Worm (Caenorhabditis elegans) whole organism, young adult: ENCODE results near the gene T26C12.3.

ENCODE experiments used
- B0336.3 ChIP-seq: fragments of 200-800 bp; sonication (Bioruptor generic); IDR thresholded peaks from 2 replicates; pipeline ENCODE4 v1.3.6; 2022; ENCODE audit warnings: missing genetic modification characterization, missing compliant biosample characterization
- D2030.7 ChIP-seq: fragments of 200-800 bp; sonication (Bioruptor generic); IDR thresholded peaks from 2 replicates; pipeline ENCODE4 v1.3.6; 2022; ENCODE audit warnings: missing genetic modification reagents, missing genetic modification characterization, missing compliant biosample characterization
- F33H1.4 ChIP-seq: fragments of 200-800 bp; sonication (Bioruptor generic); IDR thresholded peaks from 2 replicates; pipeline ENCODE4 v1.3.6; 2022; ENCODE audit warnings: missing genetic modification reagents, missing genetic modification characterization, missing compliant biosample characterization
- F37B4.10 ChIP-seq: fragments of 200-800 bp; sonication (Bioruptor generic); IDR thresholded peaks from 2 replicates; pipeline ENCODE4 v1.3.6; 2022; ENCODE audit warnings: missing genetic modification characterization, missing compliant biosample characterization
- F55B11.4 ChIP-seq: sonication (generic microtip); optimal IDR thresholded peaks from 2 replicates; lab custom pipeline; 2016; ENCODE audit warnings: missing compliant biosample characterization, missing genetic modification characterization, borderline replicate concordance; ENCODE audit not compliant: insufficient read depth
- F57C9.4 ChIP-seq: sonication (generic microtip); optimal IDR thresholded peaks from 2 replicates; lab custom pipeline; 2017; ENCODE audit warnings: mild to moderate bottlenecking, missing genetic modification characterization, missing compliant biosample characterization
- K11D2.4 ChIP-seq: fragments of 200-800 bp; sonication (Bioruptor generic); IDR thresholded peaks from 2 replicates; pipeline ENCODE4 v1.3.6; 2022; ENCODE audit warnings: missing genetic modification reagents, missing genetic modification characterization, missing compliant biosample characterization
- K12H6.12 ChIP-seq: fragments of 200-800 bp; sonication (Bioruptor generic); optimal IDR thresholded peaks from 2 replicates; lab custom pipeline; 2018; ENCODE audit warnings: mild to moderate bottlenecking, missing genetic modification characterization, missing compliant biosample characterization
- Y53G8AR.9 ChIP-seq: fragments of 200-800 bp; sonication (Bioruptor generic); conservative IDR thresholded peaks from 2 replicates; pipeline ENCODE4 v1.3.6; 2022; ENCODE audit warnings: missing genetic modification reagents, missing genetic modification characterization, missing compliant biosample characterization
- atf-7 ChIP-seq: sonication (generic microtip); optimal IDR thresholded peaks from 2 replicates; lab custom pipeline; 2017; ENCODE audit warnings: mild to moderate bottlenecking, missing genetic modification characterization, missing compliant biosample characterization
- attf-6 ChIP-seq: fragments of 200-800 bp; sonication (Bioruptor generic); IDR thresholded peaks from 2 replicates; pipeline ENCODE4 v1.3.6; 2022; ENCODE audit warnings: missing genetic modification reagents, missing genetic modification characterization, missing compliant biosample characterization
- cebp-1 ChIP-seq, 2 experiments: fragments of 200-800 bp in 1 of 2; sonication (Bioruptor generic) in 1 of 2; sonication (generic microtip) in 1 of 2; IDR thresholded peaks in 1 of 2; optimal IDR thresholded peaks in 1 of 2; 2 replicates each; pipeline versions ENCODE4 v1.3.6 to Lab custom; 2017 to 2022; ENCODE audit warnings: missing compliant biosample characterization in 2 of 2, missing genetic modification characterization in 2 of 2, mild to moderate bottlenecking in 1 of 2, missing genetic modification reagents in 1 of 2, moderate library complexity in 1 of 2
- ceh-100 ChIP-seq: fragments of 200-800 bp; sonication (Bioruptor generic); IDR thresholded peaks from 2 replicates; pipeline ENCODE4 v1.3.6; 2022; ENCODE audit warnings: missing genetic modification reagents, missing genetic modification characterization, missing compliant biosample characterization
- ceh-27 ChIP-seq: fragments of 200-800 bp; sonication (Bioruptor generic); optimal IDR thresholded peaks from 2 replicates; lab custom pipeline; 2018; ENCODE audit warnings: mild to moderate bottlenecking, missing genetic modification characterization, moderate library complexity, missing compliant biosample characterization
- ceh-91 ChIP-seq: fragments of 200-800 bp; sonication (Bioruptor generic); IDR thresholded peaks from 2 replicates; pipeline ENCODE4 v1.3.6; 2022; ENCODE audit warnings: missing genetic modification reagents, missing genetic modification characterization, missing compliant biosample characterization
- efl-1 ChIP-seq: fragments of 150-350 bp; optimal IDR thresholded peaks from 2 replicates; lab custom pipeline; 2014; ENCODE audit warnings: missing biosample characterization, missing genetic modification reagents, missing genetic modification characterization
- egrh-3 ChIP-seq: fragments of 200-800 bp; sonication (Bioruptor generic); IDR thresholded peaks from 2 replicates; pipeline ENCODE4 v1.3.6; 2022; ENCODE audit warnings: missing genetic modification reagents, missing genetic modification characterization, missing compliant biosample characterization
- ekl-4 ChIP-seq: fragments of 200-800 bp; sonication (Bioruptor generic); IDR thresholded peaks from 2 replicates; pipeline ENCODE4 v1.3.6; 2022; ENCODE audit warnings: missing genetic modification reagents, missing genetic modification characterization, missing compliant biosample characterization
- gei-17 ChIP-seq: fragments of 200-800 bp; sonication (Bioruptor generic); optimal IDR thresholded peaks from 2 replicates; lab custom pipeline; 2018; ENCODE audit warnings: mild to moderate bottlenecking, missing genetic modification characterization, missing compliant biosample characterization
- him-1 ChIP-seq: sonication (generic microtip); optimal IDR thresholded peaks from 2 replicates; lab custom pipeline; 2016; ENCODE audit warnings: missing genotype, missing genetic modification reagents, missing genetic modification characterization, missing compliant biosample characterization
- let-607 ChIP-seq, 2 experiments: fragments of 200-800 bp in 1 of 2; sonication (Bioruptor generic) in 1 of 2; sonication (generic microtip) in 1 of 2; optimal IDR thresholded peaks; 2 replicates each; lab custom pipeline; 2016 to 2018; ENCODE audit warnings: mild to moderate bottlenecking in 2 of 2, missing compliant biosample characterization in 2 of 2, missing genetic modification characterization in 2 of 2, moderate library complexity in 2 of 2, missing genotype in 1 of 2
- lin-26 ChIP-seq: fragments of 200-800 bp; sonication (Bioruptor generic); IDR thresholded peaks from 2 replicates; pipeline ENCODE4 v1.3.6; 2022; ENCODE audit warnings: missing genetic modification reagents, missing genetic modification characterization, missing compliant biosample characterization
- lin-35 ChIP-seq, 3 experiments: fragments of 150-350 bp in 2 of 3; sonication (generic microtip) in 1 of 3; optimal IDR thresholded peaks; 2 replicates each; lab custom pipeline; 2014 to 2018; ENCODE audit warnings: missing biosample characterization in 3 of 3, missing genetic modification characterization in 3 of 3, missing genetic modification reagents in 3 of 3
- lin-40 ChIP-seq: sonication (generic microtip); optimal IDR thresholded peaks from 2 replicates; lab custom pipeline; 2016; ENCODE audit warnings: missing genetic modification characterization, mild to moderate bottlenecking, missing compliant biosample characterization, missing genotype, missing genetic modification reagents
- lin-54 ChIP-seq: fragments of 200-800 bp; sonication (Bioruptor generic); optimal IDR thresholded peaks from 2 replicates; lab custom pipeline; 2018; ENCODE audit warnings: mild to moderate bottlenecking, missing genetic modification characterization, missing compliant biosample characterization
- madf-3 ChIP-seq: fragments of 200-800 bp; sonication (Bioruptor generic); IDR thresholded peaks from 2 replicates; pipeline ENCODE4 v1.3.6; 2022; ENCODE audit warnings: missing genetic modification reagents, missing genetic modification characterization, missing compliant biosample characterization
- madf-6 ChIP-seq: fragments of 200-800 bp; sonication (Bioruptor generic); IDR thresholded peaks from 2 replicates; pipeline ENCODE4 v1.3.6; 2022; ENCODE audit warnings: missing genetic modification reagents, missing genetic modification characterization, missing compliant biosample characterization
- mcd-1 ChIP-seq: fragments of 200-800 bp; sonication (Bioruptor generic); IDR thresholded peaks from 2 replicates; pipeline ENCODE4 v1.3.6; 2022; ENCODE audit warnings: missing genetic modification reagents, missing genetic modification characterization, missing compliant biosample characterization
- mxl-1 ChIP-seq: sonication (generic microtip); optimal IDR thresholded peaks from 2 replicates; lab custom pipeline; 2016; ENCODE audit warnings: missing genetic modification characterization, missing compliant biosample characterization
- nfyb-1 ChIP-seq: fragments of 200-800 bp; sonication (Bioruptor generic); IDR thresholded peaks from 2 replicates; pipeline ENCODE4 v1.3.6; 2022; ENCODE audit warnings: missing genetic modification reagents, missing genetic modification characterization, missing compliant biosample characterization
- nhr-120 ChIP-seq: fragments of 200-800 bp; sonication (Bioruptor generic); IDR thresholded peaks from 2 replicates; pipeline ENCODE4 v1.3.6; 2022; ENCODE audit warnings: missing genetic modification characterization, missing compliant biosample characterization
- nhr-80 ChIP-seq: sonication (generic microtip); optimal IDR thresholded peaks from 2 replicates; lab custom pipeline; 2016; ENCODE audit warnings: missing genetic modification characterization, missing compliant biosample characterization
- nhr-90 ChIP-seq: sonication (generic microtip); optimal IDR thresholded peaks from 2 replicates; lab custom pipeline; 2016; ENCODE audit warnings: missing genotype, mild to moderate bottlenecking, missing genetic modification characterization, missing compliant biosample characterization
- pbrm-1 ChIP-seq: fragments of 200-800 bp; sonication (Bioruptor generic); IDR thresholded peaks from 2 replicates; pipeline ENCODE4 v1.3.6; 2022; ENCODE audit warnings: missing genetic modification reagents, missing genetic modification characterization, missing compliant biosample characterization
- snpc-4 ChIP-seq, 5 experiments: fragments of 150-350 bp in 1 of 5; sonication (generic microtip) in 4 of 5; optimal IDR thresholded peaks; 2 replicates each; lab custom pipeline; 2014 to 2018; ENCODE audit warnings: missing genetic modification characterization in 5 of 5, missing biosample characterization in 3 of 5, antibody characterized with exemption in 2 of 5, mild to moderate bottlenecking in 2 of 5, missing compliant biosample characterization in 2 of 5, missing genotype in 2 of 5, moderate library complexity in 2 of 5, missing genetic modification reagents in 1 of 5
- somi-1 ChIP-seq: fragments of 200-800 bp; sonication (Bioruptor generic); optimal IDR thresholded peaks from 2 replicates; lab custom pipeline; 2018; ENCODE audit warnings: mild to moderate bottlenecking, missing genetic modification characterization, missing compliant biosample characterization
- sptf-2 ChIP-seq: fragments of 200-800 bp; sonication (Bioruptor generic); optimal IDR thresholded peaks from 2 replicates; lab custom pipeline; 2018; ENCODE audit warnings: mild to moderate bottlenecking, missing genetic modification characterization, missing compliant biosample characterization
- tbx-9 ChIP-seq: sonication (generic microtip); optimal IDR thresholded peaks from 2 replicates; lab custom pipeline; 2016; ENCODE audit warnings: borderline replicate concordance, missing genetic modification characterization, inconsistent platforms, missing compliant biosample characterization
- tlf-1 ChIP-seq: fragments of 200-800 bp; sonication (Bioruptor generic); optimal IDR thresholded peaks from 2 replicates; lab custom pipeline; 2018; ENCODE audit warnings: mild to moderate bottlenecking, missing genetic modification characterization, missing compliant biosample characterization
- unc-62 ChIP-seq: fragments of 150-350 bp; optimal IDR thresholded peaks from 2 replicates; lab custom pipeline; 2014; ENCODE audit warnings: missing biosample characterization, missing genetic modification reagents, missing genetic modification characterization
- zfh-2 ChIP-seq: fragments of 200-800 bp; sonication (Bioruptor generic); conservative IDR thresholded peaks from 2 replicates; pipeline ENCODE4 v1.3.6; 2022; ENCODE audit warnings: missing genetic modification reagents, missing genetic modification characterization, missing compliant biosample characterization
- ztf-18 ChIP-seq: sonication (generic microtip); optimal IDR thresholded peaks from 2 replicates; lab custom pipeline; 2016; ENCODE audit warnings: missing genotype, mild to moderate bottlenecking, missing genetic modification characterization, missing compliant biosample characterization
- ztf-22 ChIP-seq: fragments of 200-800 bp; sonication (Bioruptor generic); optimal IDR thresholded peaks from 2 replicates; lab custom pipeline; 2018; ENCODE audit warnings: mild to moderate bottlenecking, missing genetic modification characterization, moderate library complexity, missing compliant biosample characterization
- ztf-25 ChIP-seq: fragments of 200-800 bp; sonication (Bioruptor generic); IDR thresholded peaks from 2 replicates; pipeline ENCODE4 v1.3.6; 2022; ENCODE audit warnings: missing genetic modification reagents, missing genetic modification characterization, missing compliant biosample characterization
- ztf-26 ChIP-seq: sonication (generic microtip); optimal IDR thresholded peaks from 2 replicates; lab custom pipeline; 2017; ENCODE audit warnings: missing genetic modification characterization, missing compliant biosample characterization
- ztf-6 ChIP-seq: fragments of 200-800 bp; sonication (Bioruptor generic); IDR thresholded peaks from 2 replicates; pipeline ENCODE4 v1.3.6; 2022; ENCODE audit warnings: missing genetic modification reagents, missing genetic modification characterization, missing compliant biosample characterization

T26C12.3 gene

ce11 chrIV:3311243-3311642 lies 38.0 kb upstream of the T26C12.3 start, which contains the start of gene zip-11:
Gene zip-11, plus strand, starts transcription at chrIV:3311276.
- TF ChIP-seq efl-1 (GFP tag; lab: Kevin White, UChicago) (no peak), ceh-27 (no peak), pbrm-1 (GFP tag; lab: Robert Waterston, UW) (0 out of 2 replicates have a peak, but pooled peaks have one; percentile 36), K11D2.4 (GFP tag; lab: Robert Waterston, UW) (peak; percentile 83), sptf-2 (no peak), ztf-22 (GFP tag; lab: Kevin White, UChicago) (peak; percentile 13), ztf-18 (tag; lab: Kevin White, UChicago) (peak; percentile 14), unc-62 (GFP tag; lab: Kevin White, UChicago) (no peak), lin-40 (tag; lab: Kevin White, UChicago) (peak; percentile 62), ztf-6 (GFP tag; lab: Robert Waterston, UW) (no peak), tlf-1 (GFP tag; lab: Kevin White, UChicago) (peak; percentile 14), F55B11.4 (tag; lab: Kevin White, UChicago) (no peak), D2030.7 (GFP tag; lab: Robert Waterston, UW) (no peak), mxl-1 (tag; lab: Kevin White, UChicago) (no peak), nhr-120 (no peak), nhr-90 (tag; lab: Kevin White, UChicago) (peak; percentile 75), ceh-91 (GFP tag; lab: Robert Waterston, UW) (no peak), F33H1.4 (GFP tag; lab: Robert Waterston, UW) (0 out of 2 replicates have a peak, but pooled peaks have one; percentile 13), tbx-9 (tag; lab: Kevin White, UChicago) (no peak), nfyb-1 (GFP tag; lab: Robert Waterston, UW) (peak; percentile 69; the same call in 1 of the 2 replicates), ztf-25 (GFP tag; lab: Robert Waterston, UW) (no peak), gei-17 (GFP tag; lab: Kevin White, UChicago) (peak; percentile 28), let-607 (tag; optimal IDR thresholded peaks at IDR 0.05; lab: Kevin White, UChicago) (peak; percentile 12 to 63), madf-3 (GFP tag; lab: Robert Waterston, UW) (0 out of 2 replicates have a peak, but pooled peaks have one; percentile 54), K12H6.12 (tag; lab: Kevin White, UChicago) (peak; percentile 52), ekl-4 (GFP tag; lab: Robert Waterston, UW) (0 out of 2 replicates have a peak, but pooled peaks have one; percentile 30), him-1 (no peak), lin-35 (GFP tag; optimal IDR thresholded peaks at IDR 0.05; lab: Kevin White, UChicago) (peak in 1 of 3 experiments; percentile 54), snpc-4 (GFP tag; optimal IDR thresholded peaks at IDR 0.05; lab: Kevin White, UChicago) (no peak), snpc-4 (tag; optimal IDR thresholded peaks at IDR 0.05; lab: Kevin White, UChicago) (peak in 1 of 4 experiments; percentile 18), lin-26 (GFP tag; lab: Robert Waterston, UW) (0 out of 2 replicates have a peak, but pooled peaks have one; percentile 37), ztf-26 (tag; lab: Kevin White, UChicago) (peak; percentile 80), ceh-100 (0 out of 2 replicates have a peak, but pooled peaks have one; percentile 19), lin-54 (GFP tag; lab: Kevin White, UChicago) (peak; percentile 51), cebp-1 (GFP tag; IDR thresholded peaks at IDR 0.05; lab: Robert Waterston, UW) (no peak), cebp-1 (tag; optimal IDR thresholded peaks at IDR 0.05; lab: Kevin White, UChicago) (peak; percentile 77), F57C9.4 (tag; lab: Kevin White, UChicago) (peak; percentile 100), egrh-3 (peak; percentile 71; the same call in 1 of the 2 replicates), atf-7 (peak; percentile 16), mcd-1 (GFP tag; lab: Robert Waterston, UW) (peak; percentile 82), zfh-2 (GFP tag; lab: Robert Waterston, UW) (peak; percentile 99), F37B4.10 (GFP tag; lab: Robert Waterston, UW) (0 out of 2 replicates have a peak, but pooled peaks have one; percentile 24), nhr-80 (peak; percentile 67), somi-1 (GFP tag; lab: Kevin White, UChicago) (peak; percentile 26), madf-6 (GFP tag; lab: Robert Waterston, UW) (peak; percentile 11; the same call in 1 of the 2 replicates), B0336.3 (peak; percentile 58; the same call in 1 of the 2 replicates), Y53G8AR.9 (GFP tag; lab: Robert Waterston, UW) (peak; percentile 50; the same call in 1 of the 2 replicates), attf-6 (no peak)
